Worm (Caenorhabditis elegans) whole organism, young adult: ENCODE measurements around the gene prmt-4.
A peak's percentile ranks its signal among the peaks of the same experiment; 100 is the strongest.

Experiments used
- B0019.2 ChIP-seq: fragments of 200-800 bp; sonication (Bioruptor generic); conservative IDR thresholded peaks from 2 replicates; pipeline ENCODE4 v1.3.6; 2022; ENCODE audit warnings: missing genetic modification reagents, missing genetic modification characterization, missing compliant biosample characterization
- B0035.1 ChIP-seq: sonication (generic microtip); optimal IDR thresholded peaks from 2 replicates; lab custom pipeline; 2016; ENCODE audit warnings: missing genetic modification characterization, mild to moderate bottlenecking, missing compliant biosample characterization, missing genotype, missing genetic modification reagents
- F33H1.4 ChIP-seq: fragments of 200-800 bp; sonication (Bioruptor generic); IDR thresholded peaks from 2 replicates; pipeline ENCODE4 v1.3.6; 2022; ENCODE audit warnings: missing genetic modification reagents, missing genetic modification characterization, missing compliant biosample characterization
- F49E8.2 ChIP-seq: sonication (generic microtip); optimal IDR thresholded peaks from 3 replicates; lab custom pipeline; 2017; ENCODE audit warnings: missing genetic modification characterization, mild to moderate bottlenecking, missing compliant biosample characterization, antibody characterized with exemption, moderate library complexity; ENCODE audit not compliant: insufficient read depth
- F52B5.7 ChIP-seq: sonication (generic microtip); optimal IDR thresholded peaks from 2 replicates; lab custom pipeline; 2016; ENCODE audit warnings: mild to moderate bottlenecking, missing genetic modification characterization, missing compliant biosample characterization
- K11D2.4 ChIP-seq: fragments of 200-800 bp; sonication (Bioruptor generic); IDR thresholded peaks from 2 replicates; pipeline ENCODE4 v1.3.6; 2022; ENCODE audit warnings: missing genetic modification reagents, missing genetic modification characterization, missing compliant biosample characterization
- T07F8.4 ChIP-seq: sonication (generic microtip); optimal IDR thresholded peaks from 2 replicates; lab custom pipeline; 2016; ENCODE audit warnings: mild to moderate bottlenecking, missing genetic modification characterization, moderate library complexity, missing compliant biosample characterization
- Y53G8AR.9 ChIP-seq: fragments of 200-800 bp; sonication (Bioruptor generic); conservative IDR thresholded peaks from 2 replicates; pipeline ENCODE4 v1.3.6; 2022; ENCODE audit warnings: missing genetic modification reagents, missing genetic modification characterization, missing compliant biosample characterization
- Y56A3A.18 ChIP-seq: fragments of 200-800 bp; sonication (Bioruptor generic); IDR thresholded peaks from 2 replicates; pipeline ENCODE4 v1.3.6; 2022; ENCODE audit warnings: missing genetic modification reagents, missing genetic modification characterization, missing compliant biosample characterization
- aptf-3 ChIP-seq: fragments of 200-800 bp; sonication (Bioruptor generic); IDR thresholded peaks from 2 replicates; pipeline ENCODE4 v1.3.6; 2022; ENCODE audit warnings: missing genetic modification characterization, missing compliant biosample characterization
- athp-1 ChIP-seq: sonication (generic microtip); optimal IDR thresholded peaks from 2 replicates; lab custom pipeline; 2017; ENCODE audit warnings: mild to moderate bottlenecking, missing genetic modification characterization, missing compliant biosample characterization
- attf-5 ChIP-seq: fragments of 200-800 bp; sonication (Bioruptor generic); optimal IDR thresholded peaks from 2 replicates; lab custom pipeline; 2018; ENCODE audit warnings: mild to moderate bottlenecking, missing genetic modification characterization, missing compliant biosample characterization
- cebp-1 ChIP-seq, 2 experiments: fragments of 200-800 bp in 1 of 2; sonication (Bioruptor generic) in 1 of 2; sonication (generic microtip) in 1 of 2; IDR thresholded peaks in 1 of 2; optimal IDR thresholded peaks in 1 of 2; 2 replicates each; pipeline versions ENCODE4 v1.3.6 to Lab custom; 2017 to 2022; ENCODE audit warnings: missing compliant biosample characterization in 2 of 2, missing genetic modification characterization in 2 of 2, mild to moderate bottlenecking in 1 of 2, missing genetic modification reagents in 1 of 2, moderate library complexity in 1 of 2
- ceh-91 ChIP-seq: fragments of 200-800 bp; sonication (Bioruptor generic); IDR thresholded peaks from 2 replicates; pipeline ENCODE4 v1.3.6; 2022; ENCODE audit warnings: missing genetic modification reagents, missing genetic modification characterization, missing compliant biosample characterization
- chd-7 ChIP-seq: sonication (generic microtip); optimal IDR thresholded peaks from 2 replicates; lab custom pipeline; 2016; ENCODE audit warnings: mild to moderate bottlenecking, missing genetic modification characterization, moderate library complexity, missing compliant biosample characterization
- die-1 ChIP-seq: sonication (generic microtip); optimal IDR thresholded peaks from 2 replicates; lab custom pipeline; 2016; ENCODE audit warnings: missing genotype, mild to moderate bottlenecking, missing genetic modification characterization, missing compliant biosample characterization
- dox-1 ChIP-seq: fragments of 200-800 bp; sonication (Bioruptor generic); IDR thresholded peaks from 2 replicates; pipeline ENCODE4 v1.3.6; 2022; ENCODE audit warnings: missing genetic modification reagents, missing genetic modification characterization, missing compliant biosample characterization
- dpff-1 ChIP-seq: sonication (generic microtip); optimal IDR thresholded peaks from 2 replicates; lab custom pipeline; 2017; ENCODE audit warnings: mild to moderate bottlenecking, missing genetic modification characterization, missing compliant biosample characterization
- dpl-1 ChIP-seq: fragments of 150-350 bp; optimal IDR thresholded peaks from 2 replicates; lab custom pipeline; 2014; ENCODE audit warnings: missing biosample characterization, missing genetic modification reagents, missing genetic modification characterization
- ekl-4 ChIP-seq: fragments of 200-800 bp; sonication (Bioruptor generic); IDR thresholded peaks from 2 replicates; pipeline ENCODE4 v1.3.6; 2022; ENCODE audit warnings: missing genetic modification reagents, missing genetic modification characterization, missing compliant biosample characterization
- fkh-3 ChIP-seq: sonication (generic microtip); optimal IDR thresholded peaks from 2 replicates; lab custom pipeline; 2016; ENCODE audit warnings: mild to moderate bottlenecking, missing genetic modification characterization, missing compliant biosample characterization
- him-1 ChIP-seq: sonication (generic microtip); optimal IDR thresholded peaks from 2 replicates; lab custom pipeline; 2016; ENCODE audit warnings: missing genotype, missing genetic modification reagents, missing genetic modification characterization, missing compliant biosample characterization
- hlh-12 ChIP-seq: sonication (generic microtip); optimal IDR thresholded peaks from 2 replicates; lab custom pipeline; 2016; ENCODE audit warnings: missing genetic modification characterization, missing compliant biosample characterization
- hmg-20 ChIP-seq: fragments of 200-800 bp; sonication (Bioruptor generic); IDR thresholded peaks from 2 replicates; pipeline ENCODE4 v1.3.6; 2022; ENCODE audit warnings: missing genetic modification reagents, missing genetic modification characterization, missing compliant biosample characterization
- lag-1 ChIP-seq: fragments of 200-800 bp; sonication (Bioruptor generic); IDR thresholded peaks from 2 replicates; pipeline ENCODE4 v1.3.6; 2022; ENCODE audit warnings: missing genetic modification reagents, missing genetic modification characterization, missing compliant biosample characterization
- lin-26 ChIP-seq: fragments of 200-800 bp; sonication (Bioruptor generic); IDR thresholded peaks from 2 replicates; pipeline ENCODE4 v1.3.6; 2022; ENCODE audit warnings: missing genetic modification reagents, missing genetic modification characterization, missing compliant biosample characterization
- lin-35 ChIP-seq, 3 experiments: fragments of 150-350 bp in 2 of 3; sonication (generic microtip) in 1 of 3; optimal IDR thresholded peaks; 2 replicates each; lab custom pipeline; 2014 to 2018; ENCODE audit warnings: missing biosample characterization in 3 of 3, missing genetic modification characterization in 3 of 3, missing genetic modification reagents in 3 of 3
- madf-3 ChIP-seq: fragments of 200-800 bp; sonication (Bioruptor generic); IDR thresholded peaks from 2 replicates; pipeline ENCODE4 v1.3.6; 2022; ENCODE audit warnings: missing genetic modification reagents, missing genetic modification characterization, missing compliant biosample characterization
- madf-6 ChIP-seq: fragments of 200-800 bp; sonication (Bioruptor generic); IDR thresholded peaks from 2 replicates; pipeline ENCODE4 v1.3.6; 2022; ENCODE audit warnings: missing genetic modification reagents, missing genetic modification characterization, missing compliant biosample characterization
- mcd-1 ChIP-seq: fragments of 200-800 bp; sonication (Bioruptor generic); IDR thresholded peaks from 2 replicates; pipeline ENCODE4 v1.3.6; 2022; ENCODE audit warnings: missing genetic modification reagents, missing genetic modification characterization, missing compliant biosample characterization
- mel-28 ChIP-seq: sonication (generic microtip); optimal IDR thresholded peaks from 2 replicates; lab custom pipeline; 2016; ENCODE audit warnings: borderline replicate concordance, mild to moderate bottlenecking, missing genetic modification characterization, missing compliant biosample characterization
- mes-4 ChIP-seq: sonication (generic microtip); optimal IDR thresholded peaks from 2 replicates; lab custom pipeline; 2016; ENCODE audit warnings: missing genotype, missing genetic modification characterization, missing compliant biosample characterization
- mxl-1 ChIP-seq: sonication (generic microtip); optimal IDR thresholded peaks from 2 replicates; lab custom pipeline; 2016; ENCODE audit warnings: missing genetic modification characterization, missing compliant biosample characterization
- pbrm-1 ChIP-seq: fragments of 200-800 bp; sonication (Bioruptor generic); IDR thresholded peaks from 2 replicates; pipeline ENCODE4 v1.3.6; 2022; ENCODE audit warnings: missing genetic modification reagents, missing genetic modification characterization, missing compliant biosample characterization
- rec-8 ChIP-seq, 2 experiments: sonication (generic microtip); optimal IDR thresholded peaks; 2 replicates each; lab custom pipeline; 2016; ENCODE audit warnings: mild to moderate bottlenecking in 2 of 2, missing genetic modification characterization in 2 of 2, missing genetic modification reagents in 2 of 2, missing genotype in 2 of 2, missing biosample characterization in 1 of 2, missing compliant biosample characterization in 1 of 2, moderate library complexity in 1 of 2
- repo-1 ChIP-seq: sonication (generic microtip); optimal IDR thresholded peaks from 2 replicates; lab custom pipeline; 2017; ENCODE audit warnings: mild to moderate bottlenecking, missing genetic modification characterization, missing compliant biosample characterization
- rpc-1 ChIP-seq, 2 experiments: fragments of 150-350 bp in 1 of 2; sonication (generic microtip) in 1 of 2; optimal IDR thresholded peaks; 2 replicates each; lab custom pipeline; 2014 to 2018; ENCODE audit warnings: missing biosample characterization in 1 of 2, missing genetic modification characterization in 1 of 2, missing genetic modification reagents in 1 of 2, missing genotype in 1 of 2
- snpc-1.3 ChIP-seq: sonication (generic microtip); optimal IDR thresholded peaks from 2 replicates; lab custom pipeline; 2017; ENCODE audit warnings: missing genetic modification characterization, mild to moderate bottlenecking, missing compliant biosample characterization, antibody characterized with exemption, moderate library complexity, missing genotype, missing genetic modification reagents; ENCODE audit not compliant: insufficient read depth
- snpc-3.4 ChIP-seq: sonication (generic microtip); optimal IDR thresholded peaks from 2 replicates; lab custom pipeline; 2017; ENCODE audit warnings: missing genetic modification characterization, mild to moderate bottlenecking, missing compliant biosample characterization, antibody characterized with exemption, moderate library complexity, missing genotype, missing genetic modification reagents
- tbp1 ChIP-seq: fragments of 200-800 bp; sonication (Bioruptor generic); optimal IDR thresholded peaks from 2 replicates; lab custom pipeline; 2018; ENCODE audit warnings: mild to moderate bottlenecking, missing genetic modification characterization, missing compliant biosample characterization
- unc-130 ChIP-seq: sonication (generic microtip); optimal IDR thresholded peaks from 2 replicates; lab custom pipeline; 2016; ENCODE audit warnings: missing genetic modification reagents, missing genetic modification characterization, missing compliant biosample characterization
- zfh-2 ChIP-seq: fragments of 200-800 bp; sonication (Bioruptor generic); conservative IDR thresholded peaks from 2 replicates; pipeline ENCODE4 v1.3.6; 2022; ENCODE audit warnings: missing genetic modification reagents, missing genetic modification characterization, missing compliant biosample characterization
- zim-3 ChIP-seq: sonication (generic microtip); optimal IDR thresholded peaks from 2 replicates; lab custom pipeline; 2017; ENCODE audit warnings: mild to moderate bottlenecking, missing genetic modification characterization, moderate library complexity, missing compliant biosample characterization
- ztf-18 ChIP-seq: sonication (generic microtip); optimal IDR thresholded peaks from 2 replicates; lab custom pipeline; 2016; ENCODE audit warnings: missing genotype, mild to moderate bottlenecking, missing genetic modification characterization, missing compliant biosample characterization
- ztf-22 ChIP-seq: fragments of 200-800 bp; sonication (Bioruptor generic); optimal IDR thresholded peaks from 2 replicates; lab custom pipeline; 2018; ENCODE audit warnings: mild to moderate bottlenecking, missing genetic modification characterization, moderate library complexity, missing compliant biosample characterization
- ztf-26 ChIP-seq: sonication (generic microtip); optimal IDR thresholded peaks from 2 replicates; lab custom pipeline; 2017; ENCODE audit warnings: missing genetic modification characterization, missing compliant biosample characterization
- ztf-6 ChIP-seq: fragments of 200-800 bp; sonication (Bioruptor generic); IDR thresholded peaks from 2 replicates; pipeline ENCODE4 v1.3.6; 2022; ENCODE audit warnings: missing genetic modification reagents, missing genetic modification characterization, missing compliant biosample characterization

prmt-4 gene

ce11 chrIV:620324-620723, 16.9 kb upstream of the prmt-4 start:
- TF ChIP-seq die-1 (tag; lab: Kevin White, UChicago) (peak; percentile 50), athp-1 (no peak), snpc-1.3 (tag; lab: Kevin White, UChicago) (peak; percentile 32), him-1 (tag; lab: Kevin White, UChicago) (peak; percentile 75), mxl-1 (tag; lab: Kevin White, UChicago) (no peak), ztf-6 (no peak), fkh-3 (no peak), dpl-1 (no peak), tbp1 (GFP tag; lab: Kevin White, UChicago) (peak; percentile 94), lin-35 (GFP tag; optimal IDR thresholded peaks at IDR 0.05; lab: Kevin White, UChicago) (peak in 1 of 3 experiments; percentile 65), B0035.1 (tag; lab: Kevin White, UChicago) (no peak), madf-3 (GFP tag; lab: Robert Waterston, UW) (no peak), ztf-18 (peak; percentile 39), dox-1 (GFP tag; lab: Robert Waterston, UW) (peak; percentile 75), hmg-20 (GFP tag; lab: Robert Waterston, UW) (peak; percentile 27; the same call in 1 of the 2 replicates), zfh-2 (GFP tag; lab: Robert Waterston, UW) (no peak), mes-4 (tag; lab: Kevin White, UChicago) (peak; percentile 13), hlh-12 (tag; lab: Kevin White, UChicago) (peak; percentile 45), ekl-4 (GFP tag; lab: Robert Waterston, UW) (peak; percentile 39), lag-1 (GFP tag; lab: Robert Waterston, UW) (no peak), T07F8.4 (tag; lab: Kevin White, UChicago) (peak; percentile 29), chd-7 (peak; percentile 42), madf-6 (0 out of 2 replicates have a peak, but pooled peaks have one; percentile 33), Y53G8AR.9 (no peak), ztf-26 (tag; lab: Kevin White, UChicago) (no peak), B0019.2 (GFP tag; lab: Robert Waterston, UW) (peak; percentile 55; the same call in 1 of the 2 replicates), attf-5 (peak; percentile 9), repo-1 (tag; lab: Kevin White, UChicago) (peak; percentile 55), snpc-3.4 (peak; percentile 73), K11D2.4 (GFP tag; lab: Robert Waterston, UW) (peak; percentile 48; the same call in 1 of the 2 replicates), mcd-1 (peak; percentile 58), ceh-91 (GFP tag; lab: Robert Waterston, UW) (no peak), F49E8.2 (no peak), pbrm-1 (GFP tag; lab: Robert Waterston, UW) (peak; percentile 67; the same call in 1 of the 2 replicates), mel-28 (no peak), Y56A3A.18 (GFP tag; lab: Robert Waterston, UW) (0 out of 2 replicates have a peak, but pooled peaks have one; percentile 60), ztf-22 (no peak), dpff-1 (no peak), aptf-3 (GFP tag; lab: Robert Waterston, UW) (peak; percentile 82; the same call in 1 of the 2 replicates), rec-8 (tag; optimal IDR thresholded peaks at IDR 0.05; lab: Kevin White, UChicago) (peak; percentile 30 to 47), F52B5.7 (tag; lab: Kevin White, UChicago) (peak; percentile 38), unc-130 (GFP tag; lab: Kevin White, UChicago) (peak; percentile 33), F33H1.4 (GFP tag; lab: Robert Waterston, UW) (peak; percentile 19; the same call in 1 of the 2 replicates), cebp-1 (GFP tag; IDR thresholded peaks at IDR 0.05; lab: Robert Waterston, UW) (no peak), cebp-1 (tag; optimal IDR thresholded peaks at IDR 0.05; lab: Kevin White, UChicago) (no peak), lin-26 (peak; percentile 80), zim-3 (peak; percentile 82), rpc-1 (optimal IDR thresholded peaks at IDR 0.05; lab: Kevin White, UChicago) (peak; percentile 87), rpc-1 (tag; optimal IDR thresholded peaks at IDR 0.05; lab: Kevin White, UChicago) (peak; percentile 84)
